Fruit fly (Drosophila melanogaster) whole organism, adult: Measurements from ENCODE around the gene MSBP.

ENCODE experiments used
- CG11617 ChIP-seq: fragments of 200-800 bp; sonication (Bioruptor generic); optimal IDR thresholded peaks from 2 replicates; lab custom pipeline; 2017; ENCODE audit warnings: mild to moderate bottlenecking, missing biosample characterization, missing genetic modification reagents, missing genetic modification characterization
- CG12768 ChIP-seq: fragments of 200-800 bp; sonication (Bioruptor generic); optimal IDR thresholded peaks from 2 replicates; lab custom pipeline; 2017; ENCODE audit warnings: missing biosample characterization, missing genetic modification characterization, mild to moderate bottlenecking, moderate library complexity, missing genetic modification reagents
- CG1620 ChIP-seq: fragments of 200-800 bp; sonication (Bioruptor generic); optimal IDR thresholded peaks from 2 replicates; lab custom pipeline; 2016; ENCODE audit warnings: missing biosample characterization, missing genetic modification characterization
- CG33017 ChIP-seq: fragments of 200-800 bp; sonication (Bioruptor generic); optimal IDR thresholded peaks from 2 replicates; lab custom pipeline; 2018; ENCODE audit warnings: missing biosample characterization, mild to moderate bottlenecking, missing genetic modification characterization, moderate library complexity
- Clk ChIP-seq: fragments of 200-800 bp; sonication (Bioruptor generic); optimal IDR thresholded peaks from 2 replicates; lab custom pipeline; 2017; ENCODE audit warnings: missing biosample characterization, missing genetic modification characterization
- Crg-1 ChIP-seq: fragments of 200-800 bp; sonication (Bioruptor generic); optimal IDR thresholded peaks from 2 replicates; lab custom pipeline; 2016; ENCODE audit warnings: missing biosample characterization, missing genetic modification characterization
- Hr96 ChIP-seq: fragments of 200-800 bp; sonication (Bioruptor generic); optimal IDR thresholded peaks from 2 replicates; lab custom pipeline; 2016; ENCODE audit warnings: missing biosample characterization, missing genetic modification characterization
- bab1 ChIP-seq: fragments of 200-800 bp; sonication (Bioruptor generic); optimal IDR thresholded peaks from 3 replicates; lab custom pipeline; 2019; ENCODE audit warnings: missing biosample characterization, mild to moderate bottlenecking, missing genetic modification characterization, moderate library complexity
- kay ChIP-seq: fragments of 200-800 bp; sonication (Bioruptor generic); peaks from one replicate; lab custom pipeline; 2016; ENCODE audit warnings: missing biosample characterization, missing genetic modification characterization, borderline replicate concordance
- ovo ChIP-seq: fragments of 200-800 bp; sonication (Bioruptor generic); optimal IDR thresholded peaks from 2 replicates; lab custom pipeline; 2016; ENCODE audit warnings: missing biosample characterization, missing genetic modification characterization
- pad ChIP-seq: fragments of 200-800 bp; sonication (Bioruptor generic); optimal IDR thresholded peaks from 3 replicates; lab custom pipeline; 2017; ENCODE audit warnings: missing biosample characterization, missing genetic modification characterization, mild to moderate bottlenecking, moderate library complexity, missing genetic modification reagents
- toe ChIP-seq: fragments of 200-800 bp; sonication (Bioruptor generic); optimal IDR thresholded peaks from 2 replicates; lab custom pipeline; 2016; ENCODE audit warnings: missing biosample characterization, missing genetic modification characterization

DNA sequence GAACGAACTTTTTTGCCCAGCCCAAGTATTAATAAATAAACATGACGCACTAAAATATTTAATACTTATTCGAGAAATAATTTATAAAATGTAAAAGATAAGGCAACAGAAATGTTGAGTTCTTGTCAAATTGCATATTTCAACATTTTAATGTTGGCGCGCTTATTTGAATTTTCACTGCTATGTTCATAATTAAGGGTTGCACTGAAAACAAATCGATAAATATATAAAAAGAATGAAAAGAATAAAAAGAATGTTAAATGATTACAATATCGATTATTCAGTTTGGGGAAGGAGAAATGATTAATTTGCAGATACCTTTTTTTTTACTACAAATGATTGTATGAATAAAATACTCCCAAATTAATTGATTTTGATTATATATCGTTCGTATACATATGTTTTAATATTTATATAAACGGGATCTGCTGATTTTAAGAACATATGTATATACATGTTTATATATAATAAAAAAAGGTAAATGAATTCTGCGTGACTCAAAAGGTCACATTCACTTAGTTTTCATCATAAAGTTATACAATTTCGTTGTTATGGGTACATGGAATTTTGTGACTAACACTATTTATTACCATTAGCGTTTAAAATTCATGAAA, 23.0 kb downstream of the MSBP start:
- no peak for TF ChIP-seq CG1620 (GFP tag; lab: Kevin White, UChicago)
- no peak for TF ChIP-seq CG33017 (tag; lab: Kevin White, UChicago)
- TF ChIP-seq Hr96 (GFP tag; lab: Kevin White, UChicago) = no peak
- TF ChIP-seq CG12768 (GFP tag; lab: Kevin White, UChicago) = no peak
- TF ChIP-seq CG11617 (GFP tag; lab: Kevin White, UChicago) = no peak
- no peak for TF ChIP-seq ovo (GFP tag; lab: Kevin White, UChicago)
- TF ChIP-seq toe (GFP tag; lab: Kevin White, UChicago) = no peak
- TF ChIP-seq kay (GFP tag; lab: Kevin White, UChicago) = peak; percentile 78
- TF ChIP-seq Clk (GFP tag; lab: Kevin White, UChicago) = no peak
- peak; percentile 29 for TF ChIP-seq bab1 (GFP tag; lab: Kevin White, UChicago)
- TF ChIP-seq pad (GFP tag; lab: Kevin White, UChicago) = no peak
- TF ChIP-seq Crg-1 (GFP tag; lab: Kevin White, UChicago) = no peak
